Fruit fly (Drosophila melanogaster): Measurements from ENCODE around the gene CG8312.
A peak's percentile ranks its signal among the peaks of the same experiment; 100 is the strongest.

Gene CG8312

dm6 chr3R:9551659-9552435 is 39.3 kb upstream of the CG8312 start, which contains the start of the genes mura and RnpS1:
Gene mura (minus strand): TSS chr3R:9551806.
Gene RnpS1 (plus strand): TSS chr3R:9552034.
- TF ChIP-seq CG8301 (tag; optimal IDR thresholded peaks at IDR 0.05) = no peak
- no peak for TF ChIP-seq Pif1B (GFP tag; optimal IDR thresholded peaks at IDR 0.05)
- TF ChIP-seq EcR (GFP tag; optimal IDR thresholded peaks at IDR 0.05) = no peak
- TF ChIP-seq CG8159 (tag; optimal IDR thresholded peaks at IDR 0.05) = no peak
- no peak for TF ChIP-seq CG15710 (tag; optimal IDR thresholded peaks at IDR 0.05)

- TF ChIP-seq CG13204 (GFP tag; optimal IDR thresholded peaks at IDR 0.05) = no peak
- TF ChIP-seq CG17806 (tag; optimal IDR thresholded peaks at IDR 0.05) = no peak
- no peak for TF ChIP-seq CG14655 (GFP tag; optimal IDR thresholded peaks at IDR 0.05)
- no peak for TF ChIP-seq rn (GFP tag; IDR thresholded peaks at IDR 0.05)
- no peak for TF ChIP-seq CG10348 (GFP tag; IDR thresholded peaks at IDR 0.05)
- TF ChIP-seq CG4496 (GFP tag; IDR thresholded peaks at IDR 0.05) = peak; percentile 39; the same call in 1 of the 3 replicates
- peak; percentile 23 for TF ChIP-seq Snoo (tag; optimal IDR thresholded peaks at IDR 0.05)
- 0 out of 2 replicates have a peak, but pooled peaks have one; percentile 10 for TF ChIP-seq CG32121 (GFP tag; IDR thresholded peaks at IDR 0.05)
- peak; percentile 16 for TF ChIP-seq CG8159 (tag; optimal IDR thresholded peaks at IDR 0.05)
These were observed 35.7 kb upstream of the CG8312 start, which contains the start of the genes CG9386 and BckdhA for dm6 chr3R:9555334-9555974. Gene CG9386 (minus strand): TSS chr3R:9555408. Gene BckdhA (plus strand): TSS chr3R:9555785.

- TF ChIP-seq CG4496 (GFP tag; IDR thresholded peaks at IDR 0.05) (peak; percentile 55; the same call in 2 of the 3 replicates), Pif1A (GFP tag; optimal IDR thresholded peaks at IDR 0.05) (no peak), CG14655 (GFP tag; optimal IDR thresholded peaks at IDR 0.05) (no peak), CG32121 (GFP tag; IDR thresholded peaks at IDR 0.05) (peak; percentile 48; the same call in 1 of the 2 replicates), Ets98B (GFP tag; IDR thresholded peaks at IDR 0.05) (no peak), CG12605 (GFP tag; IDR thresholded peaks at IDR 0.05) (no peak), Pif1B (GFP tag; optimal IDR thresholded peaks at IDR 0.05) (no peak), CG34367 (tag; optimal IDR thresholded peaks at IDR 0.05) (no peak), CG17806 (tag; optimal IDR thresholded peaks at IDR 0.05) (peak; percentile 15), rn (GFP tag; IDR thresholded peaks at IDR 0.05) (peak; percentile 20; the same call in 1 of the 2 replicates), EcR (GFP tag; optimal IDR thresholded peaks at IDR 0.05) (no peak), CG13204 (GFP tag; optimal IDR thresholded peaks at IDR 0.05) (no peak), fd96Ca (GFP tag; IDR thresholded peaks at IDR 0.05) (peak; percentile 42; the same call in 1 of the 3 replicates), CG8301 (tag; optimal IDR thresholded peaks at IDR 0.05) (no peak), CG8159 (tag; optimal IDR thresholded peaks at IDR 0.05) (peak; percentile 53), D1 (tag; optimal IDR thresholded peaks at IDR 0.05) (no peak), CG9948 (tag; optimal IDR thresholded peaks at IDR 0.05) (peak; percentile 20), gl (tag; optimal IDR thresholded peaks at IDR 0.05) (no peak), CG15710 (tag; optimal IDR thresholded peaks at IDR 0.05) (peak; percentile 65), Snoo (tag; optimal IDR thresholded peaks at IDR 0.05) (peak; percentile 31), CG10348 (GFP tag; IDR thresholded peaks at IDR 0.05) (no peak)
These were observed 31.6 kb upstream of the CG8312 start, which contains the start of the genes AP-1mu and MBD-like for dm6 chr3R:9559413-9560014. Gene AP-1mu (minus strand): TSS chr3R:9559525. Gene MBD-like (plus strand): TSS chr3R:9559760.

dm6 chr3R:9561121-9561520 is 30.0 kb upstream of the CG8312 start:
- TF ChIP-seq CG9948 (tag; optimal IDR thresholded peaks at IDR 0.05) (no peak), CG4496 (GFP tag; IDR thresholded peaks at IDR 0.05) (no peak)

dm6 chr3R:9563240-9563992 is 27.7 kb upstream of the CG8312 start, which contains the start of the genes CG9393 and Vps45:
Gene CG9393 (minus strand): TSS chr3R:9563673.
Gene Vps45 (plus strand): TSS chr3R:9563924.
- no peak for TF ChIP-seq CG34367 (tag; optimal IDR thresholded peaks at IDR 0.05)
- TF ChIP-seq CG9948 (tag; optimal IDR thresholded peaks at IDR 0.05) = peak; percentile 26
- no peak for TF ChIP-seq Pif1B (GFP tag; optimal IDR thresholded peaks at IDR 0.05)
- no peak for TF ChIP-seq Snoo (tag; optimal IDR thresholded peaks at IDR 0.05)
- no peak for TF ChIP-seq rn (GFP tag; IDR thresholded peaks at IDR 0.05)
- no peak for TF ChIP-seq CG14655 (GFP tag; optimal IDR thresholded peaks at IDR 0.05)
- TF ChIP-seq CG17806 (tag; optimal IDR thresholded peaks at IDR 0.05) = peak; percentile 31
- TF ChIP-seq Ets98B (GFP tag; IDR thresholded peaks at IDR 0.05) = no peak
- peak; percentile 38 for TF ChIP-seq CG15710 (tag; optimal IDR thresholded peaks at IDR 0.05)
- TF ChIP-seq gl (tag; optimal IDR thresholded peaks at IDR 0.05) = no peak
- TF ChIP-seq CG10348 (GFP tag; IDR thresholded peaks at IDR 0.05) = no peak
- no peak for TF ChIP-seq EcR (GFP tag; optimal IDR thresholded peaks at IDR 0.05)
- TF ChIP-seq fd96Ca (GFP tag; IDR thresholded peaks at IDR 0.05) = no peak
- TF ChIP-seq CG12605 (GFP tag; IDR thresholded peaks at IDR 0.05) = no peak
- TF ChIP-seq CG32121 (GFP tag; IDR thresholded peaks at IDR 0.05) = peak; percentile 32; the same call in 1 of the 2 replicates
- 0 out of 3 replicates have a peak, but pooled peaks have one; percentile 42 for TF ChIP-seq CG4496 (GFP tag; IDR thresholded peaks at IDR 0.05)
- no peak for TF ChIP-seq CG13204 (GFP tag; optimal IDR thresholded peaks at IDR 0.05)
- no peak for TF ChIP-seq Pif1A (GFP tag; optimal IDR thresholded peaks at IDR 0.05)
- TF ChIP-seq CG8301 (tag; optimal IDR thresholded peaks at IDR 0.05) = no peak
- no peak for TF ChIP-seq CG8159 (tag; optimal IDR thresholded peaks at IDR 0.05)
- no peak for TF ChIP-seq D1 (tag; optimal IDR thresholded peaks at IDR 0.05)

Measured in whole organism, pupa.